Fruit fly (Drosophila melanogaster) whole organism, embryonic: ENCODE measurements around the gene CG5674.
A peak's percentile ranks its signal among the peaks of the same experiment; 100 is the strongest.

ENCODE experiments used
- CG10565 ChIP-seq: fragments of 200-800 bp; sonication (Bioruptor generic); optimal IDR thresholded peaks from 3 replicates; lab custom pipeline; 2016; ENCODE audit warnings: missing biosample characterization, mild to moderate bottlenecking, missing genetic modification characterization
- CG11398 ChIP-seq: fragments of 200-800 bp; sonication (Bioruptor generic); optimal IDR thresholded peaks from 2 replicates; lab custom pipeline; 2016; ENCODE audit warnings: missing biosample characterization, missing genetic modification characterization
- CG30020 ChIP-seq: fragments of 200-800 bp; optimal IDR thresholded peaks from 2 replicates; lab custom pipeline; 2019; ENCODE audit warnings: missing biosample characterization, mild to moderate bottlenecking, missing genetic modification characterization, moderate library complexity
- CG5180 ChIP-seq: fragments of 200-800 bp; sonication (Bioruptor generic); optimal IDR thresholded peaks from 3 replicates; lab custom pipeline; 2017; ENCODE audit warnings: missing biosample characterization, missing genetic modification characterization, mild to moderate bottlenecking, moderate library complexity, missing genetic modification reagents
- CG9727 ChIP-seq: fragments of 200-800 bp; sonication (Bioruptor generic); optimal IDR thresholded peaks from 3 replicates; lab custom pipeline; 2017; ENCODE audit warnings: missing biosample characterization, mild to moderate bottlenecking, missing genetic modification characterization
- Deaf1 ChIP-seq: fragments of 200-800 bp; optimal IDR thresholded peaks from 3 replicates; lab custom pipeline; 2019; ENCODE audit warnings: missing biosample characterization, mild to moderate bottlenecking, missing genetic modification characterization, moderate library complexity
- Eip74EF ChIP-seq, 2 experiments: fragments of 200-800 bp in 1 of 2; fragments of >200 bp in 1 of 2; sonication (Bioruptor generic) in 1 of 2; optimal IDR thresholded peaks; 2 replicates each; lab custom pipeline; 2017 to 2019; ENCODE audit warnings: missing biosample characterization in 2 of 2, missing genetic modification characterization in 2 of 2, mild to moderate bottlenecking in 1 of 2, moderate library complexity in 1 of 2
- Elba2 ChIP-seq: fragments of 200-800 bp; sonication (Bioruptor generic); optimal IDR thresholded peaks from 3 replicates; lab custom pipeline; 2016; ENCODE audit warnings: missing biosample characterization, missing genetic modification characterization
- Jarid2 ChIP-seq: fragments of 200-800 bp; sonication (Bioruptor generic); optimal IDR thresholded peaks from 3 replicates; lab custom pipeline; 2017; ENCODE audit warnings: mild to moderate bottlenecking, missing biosample characterization, missing genetic modification reagents, missing genetic modification characterization
- Mrtf ChIP-seq: fragments of 200-800 bp; sonication (Bioruptor generic); IDR thresholded peaks from 3 replicates; pipeline ENCODE4 v1.3.6; 2022; ENCODE audit warnings: missing biosample characterization, missing genetic modification characterization
- Stat92E ChIP-seq, 3 experiments: fragments of >200 bp in 2 of 3; fragments of 200-800 bp in 1 of 3; sonication (Bioruptor generic) in 1 of 3; optimal IDR thresholded peaks; 2 replicates each; lab custom pipeline; 2017 to 2019; ENCODE audit warnings: missing biosample characterization in 3 of 3, missing genetic modification characterization in 3 of 3, mild to moderate bottlenecking in 1 of 3, moderate library complexity in 1 of 3
- bcd ChIP-seq: fragments of 200-800 bp; sonication (Bioruptor generic); optimal IDR thresholded peaks from 2 replicates; lab custom pipeline; 2017; ENCODE audit warnings: missing biosample characterization, mild to moderate bottlenecking, missing genetic modification characterization
- bowl ChIP-seq: fragments of 200-800 bp; sonication (Bioruptor generic); IDR thresholded peaks from 2 replicates; pipeline ENCODE4 v1.3.6; 2022; ENCODE audit warnings: missing biosample characterization, missing genetic modification characterization
- eyg ChIP-seq: fragments of 200-800 bp; sonication (Bioruptor generic); optimal IDR thresholded peaks from 3 replicates; lab custom pipeline; 2016; ENCODE audit warnings: missing biosample characterization, missing genetic modification characterization
- gcm ChIP-seq: fragments of 200-800 bp; sonication (Bioruptor generic); optimal IDR thresholded peaks from 2 replicates; lab custom pipeline; 2019; ENCODE audit warnings: missing biosample characterization, mild to moderate bottlenecking, missing genetic modification characterization, moderate library complexity
- kni ChIP-seq: fragments of 200-800 bp; sonication (Bioruptor generic); optimal IDR thresholded peaks from 3 replicates; lab custom pipeline; 2017; ENCODE audit warnings: mild to moderate bottlenecking, missing biosample characterization, missing genetic modification reagents, missing genetic modification characterization
- sisA ChIP-seq: fragments of 200-800 bp; sonication (Bioruptor generic); IDR thresholded peaks from 2 replicates; pipeline ENCODE4 v1.3.6; 2022; ENCODE audit warnings: missing biosample characterization, missing genetic modification characterization

Gene CG5674

DNA sequence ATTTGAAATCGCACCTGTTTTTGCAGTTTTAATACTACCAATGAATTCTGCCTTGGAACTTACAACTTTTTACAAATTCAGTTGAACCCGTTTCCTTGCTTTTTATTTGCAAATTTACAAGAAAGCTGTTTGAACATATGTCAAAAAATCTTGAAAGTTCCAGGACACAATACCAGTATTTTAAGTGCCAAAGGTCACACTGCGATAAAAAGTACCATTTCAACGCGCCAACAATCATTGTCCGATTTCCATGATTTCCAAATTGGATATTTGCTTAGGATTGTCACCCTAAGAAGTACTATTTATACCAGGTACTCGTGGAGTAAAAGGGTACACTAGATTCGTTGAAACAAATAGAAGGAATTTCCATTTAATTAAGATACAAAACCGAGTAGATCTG lies 48.2 kb downstream of the CG5674 start, which contains the start of gene elfless (continued):
- TF ChIP-seq kni (GFP tag; lab: Kevin White, UChicago): no peak
- TF ChIP-seq, all 482 proteins: peak for 0

DNA sequence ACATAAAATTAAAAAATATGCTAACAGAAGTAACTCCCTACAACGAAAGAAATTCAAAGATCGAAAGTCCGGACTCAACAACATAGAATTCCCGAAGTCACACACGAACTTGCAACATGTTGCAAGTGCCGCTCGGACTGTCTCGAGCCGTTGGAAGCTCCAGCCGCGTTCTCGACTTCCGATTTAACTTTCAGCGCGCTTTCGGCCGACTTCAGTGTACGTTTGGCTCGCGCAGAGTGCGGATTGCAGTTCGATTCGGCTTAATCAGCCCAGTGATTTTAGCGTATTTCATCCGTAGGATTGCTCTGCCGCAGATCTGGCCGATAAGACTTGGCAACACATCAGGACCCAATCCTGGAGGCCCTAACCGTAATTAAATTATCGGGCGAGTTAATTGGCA lies 49.0 kb downstream of the CG5674 start, which contains the start of gene rdo:
Gene rdo (plus strand): TSS at position 213 of the 400 bp plus-strand sequence.
- TF ChIP-seq CG9727 (GFP tag; lab: Kevin White, UChicago) (no peak), bowl (GFP tag; lab: Robert Waterston, UW) (no peak), eyg (GFP tag; lab: Kevin White, UChicago) (no peak), Eip74EF (GFP tag; optimal IDR thresholded peaks at IDR 0.05; lab: Kevin White, UChicago) (no peak), CG5180 (peak; percentile 96), CG10565 (GFP tag; lab: Kevin White, UChicago) (no peak), Jarid2 (GFP tag; lab: Kevin White, UChicago) (peak; percentile 40), bcd (GFP tag; lab: Kevin White, UChicago) (no peak), Mrtf (GFP tag; lab: Robert Waterston, UW) (no peak), Stat92E (GFP tag; optimal IDR thresholded peaks at IDR 0.05; lab: Kevin White, UChicago) (no peak), CG30020 (no peak), CG11398 (no peak), sisA (GFP tag; lab: Robert Waterston, UW) (0 out of 2 replicates have a peak, but pooled peaks have one; percentile 15), Elba2 (no peak), gcm (GFP tag; lab: Kevin White, UChicago) (no peak), Deaf1 (tag; lab: Kevin White, UChicago) (peak; percentile 79)
